Fruit fly (Drosophila melanogaster) S2 (cell line): ENCODE data around the gene mRRF1.

ENCODE experiments used
- CG8478 ChIP-seq: fragments of >200 bp; optimal IDR thresholded peaks from 2 replicates; lab custom pipeline; 2018
- CTCF ChIP-seq, 2 experiments: fragments of >200 bp; optimal IDR thresholded peaks; 2 replicates each; lab custom pipeline; 2018

DNA sequence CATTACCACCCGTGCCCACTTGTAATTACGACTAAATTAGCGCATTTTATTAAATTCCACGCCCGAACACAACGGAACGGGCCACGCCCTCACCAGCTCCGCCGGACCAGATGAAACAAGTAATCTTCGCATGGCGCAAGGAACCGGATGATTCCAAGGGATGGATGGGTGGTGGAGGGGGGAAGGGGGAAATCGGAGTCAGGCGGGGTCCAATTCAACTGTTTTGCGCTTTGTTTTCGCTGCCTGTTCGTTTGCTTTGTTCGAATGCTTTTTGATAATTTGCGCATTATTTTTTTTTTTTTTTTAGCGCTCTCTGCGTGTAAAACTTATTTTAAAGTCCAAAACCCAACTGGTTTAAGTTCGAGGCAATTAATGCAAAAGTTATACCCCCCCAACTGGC is 32.6 kb downstream of the mRRF1 start:
- TF ChIP-seq CG8478 (lab: Kevin White, UChicago) = no peak
- no peak for TF ChIP-seq CTCF (optimal IDR thresholded peaks at IDR 0.05; lab: Kevin White, UChicago)
